Worm (Caenorhabditis elegans) whole organism, L1 larva: Measurements from ENCODE around the gene Y43F8B.10.
A peak's percentile ranks its signal among the peaks of the same experiment; 100 is the strongest.

Source experiments
- C04F5.9 ChIP-seq: sonication (generic microtip); optimal IDR thresholded peaks from 2 replicates; lab custom pipeline; 2016; ENCODE audit warnings: missing genetic modification characterization, missing compliant biosample characterization
- C34B4.2 ChIP-seq: sonication (generic microtip); optimal IDR thresholded peaks from 2 replicates; lab custom pipeline; 2017; ENCODE audit warnings: mild to moderate bottlenecking, missing genetic modification characterization, missing compliant biosample characterization
- F16B12.6 ChIP-seq: fragments of 150-350 bp; optimal IDR thresholded peaks from 2 replicates; lab custom pipeline; 2014; ENCODE audit warnings: missing biosample characterization, missing genetic modification characterization
- aly-2 ChIP-seq: fragments of 150-350 bp; optimal IDR thresholded peaks from 2 replicates; lab custom pipeline; 2014; ENCODE audit warnings: missing biosample characterization, missing genetic modification characterization
- blmp-1 ChIP-seq: fragments of 150-350 bp; optimal IDR thresholded peaks from 2 replicates; lab custom pipeline; 2014; ENCODE audit warnings: missing biosample characterization, missing genetic modification characterization
- ceh-63 ChIP-seq: fragments of 200-800 bp; sonication (Bioruptor generic); optimal IDR thresholded peaks from 2 replicates; lab custom pipeline; 2018; ENCODE audit warnings: mild to moderate bottlenecking, missing genetic modification characterization, missing compliant biosample characterization
- ceh-88 ChIP-seq: fragments of 200-800 bp; sonication (Bioruptor generic); IDR thresholded peaks from 2 replicates; pipeline ENCODE4 v1.3.6; 2022; ENCODE audit warnings: missing genetic modification characterization, missing compliant biosample characterization
- ceh-90 ChIP-seq: sonication (generic microtip); optimal IDR thresholded peaks from 2 replicates; lab custom pipeline; 2016; ENCODE audit warnings: missing genetic modification characterization, missing compliant biosample characterization
- dpl-1 ChIP-seq, 3 experiments: fragments of 150-350 bp in 2 of 3; sonication (generic microtip) in 1 of 3; optimal IDR thresholded peaks; 2 replicates each; lab custom pipeline; 2014 to 2017; ENCODE audit warnings: missing biosample characterization in 3 of 3, missing genetic modification characterization in 3 of 3, missing genetic modification reagents in 3 of 3
- dsc-1 ChIP-seq: sonication (generic microtip); optimal IDR thresholded peaks from 2 replicates; lab custom pipeline; 2016; ENCODE audit warnings: mild to moderate bottlenecking, missing genetic modification characterization, missing compliant biosample characterization
- efl-1 ChIP-seq, 4 experiments: fragments of 150-350 bp; optimal IDR thresholded peaks in 3 of 4; peaks in 1 of 4; 1 replicate in 1 of 4; 2 replicates in 3 of 4; lab custom pipeline; 2014; ENCODE audit warnings: missing biosample characterization in 2 of 4, missing genetic modification characterization in 2 of 4, missing genetic modification reagents in 2 of 4
- elt-2 ChIP-seq: sonication (generic microtip); optimal IDR thresholded peaks from 2 replicates; lab custom pipeline; 2016; ENCODE audit warnings: missing genetic modification characterization, mild to moderate bottlenecking, inconsistent platforms, missing compliant biosample characterization, missing genetic modification reagents
- elt-3 ChIP-seq, 6 experiments: fragments of 150-350 bp in 1 of 6; sonication (generic microtip); optimal IDR thresholded peaks; 2 replicates each; lab custom pipeline; 2017 to 2018; ENCODE audit warnings: missing biosample characterization in 6 of 6, missing genetic modification characterization in 6 of 6, inconsistent platforms in 1 of 6
- ets-5 ChIP-seq: fragments of 200-800 bp; sonication (Bioruptor generic); IDR thresholded peaks from 2 replicates; pipeline ENCODE4 v1.3.6; 2022; ENCODE audit warnings: missing genetic modification characterization, missing compliant biosample characterization
- fkh-10 ChIP-seq: sonication (generic microtip); optimal IDR thresholded peaks from 2 replicates; lab custom pipeline; 2017; ENCODE audit warnings: missing biosample characterization, missing genetic modification reagents, missing genetic modification characterization
- grh-1 ChIP-seq: fragments of 200-800 bp; sonication (Bioruptor generic); IDR thresholded peaks from 2 replicates; pipeline ENCODE4 v1.3.6; 2022; ENCODE audit warnings: missing genetic modification reagents, missing genetic modification characterization, missing compliant biosample characterization
- hlh-17 ChIP-seq: fragments of 200-800 bp; sonication (Bioruptor generic); optimal IDR thresholded peaks from 2 replicates; lab custom pipeline; 2018; ENCODE audit warnings: missing genetic modification characterization, mild to moderate bottlenecking, missing compliant biosample characterization, moderate library complexity, borderline replicate concordance
- hlh-4 ChIP-seq: sonication (generic microtip); optimal IDR thresholded peaks from 2 replicates; lab custom pipeline; 2016; ENCODE audit warnings: mild to moderate bottlenecking, missing genetic modification characterization, missing compliant biosample characterization
- irx-1 ChIP-seq: sonication (generic microtip); optimal IDR thresholded peaks from 2 replicates; lab custom pipeline; 2016; ENCODE audit warnings: missing genetic modification characterization, missing compliant biosample characterization
- jun-1 ChIP-seq: fragments of 150-350 bp; optimal IDR thresholded peaks from 2 replicates; lab custom pipeline; 2014; ENCODE audit warnings: missing biosample characterization, missing genetic modification reagents, missing genetic modification characterization
- lin-14 ChIP-seq: fragments of 200-800 bp; sonication (Bioruptor generic); optimal IDR thresholded peaks from 2 replicates; lab custom pipeline; 2018; ENCODE audit warnings: mild to moderate bottlenecking, missing genetic modification characterization, moderate library complexity, missing compliant biosample characterization
- lin-15B ChIP-seq: fragments of 150-350 bp; sonication (generic microtip); optimal IDR thresholded peaks from 3 replicates; lab custom pipeline; 2014; ENCODE audit warnings: missing biosample characterization, missing genetic modification characterization
- lsy-2 ChIP-seq, 2 experiments: fragments of 150-350 bp; optimal IDR thresholded peaks; 2 replicates each; lab custom pipeline; 2014; ENCODE audit warnings: missing biosample characterization in 2 of 2, missing genetic modification characterization in 2 of 2
- mab-9 ChIP-seq: fragments of 200-800 bp; sonication (Bioruptor generic); IDR thresholded peaks from 2 replicates; pipeline ENCODE4 v1.3.6; 2022; ENCODE audit warnings: missing genetic modification reagents, missing genetic modification characterization, missing compliant biosample characterization
- mep-1 ChIP-seq: fragments of 150-350 bp; optimal IDR thresholded peaks from 2 replicates; lab custom pipeline; 2014; ENCODE audit warnings: missing biosample characterization, missing genetic modification characterization
- nhr-12 ChIP-seq: sonication (generic microtip); optimal IDR thresholded peaks from 2 replicates; lab custom pipeline; 2017; ENCODE audit warnings: missing biosample characterization, missing genetic modification characterization
- nhr-19 ChIP-seq: fragments of 200-800 bp; sonication (Bioruptor generic); conservative IDR thresholded peaks from 2 replicates; pipeline ENCODE4 v1.3.6; 2022; ENCODE audit warnings: missing genetic modification characterization, missing compliant biosample characterization
- nhr-20 ChIP-seq: sonication (generic microtip); optimal IDR thresholded peaks from 2 replicates; lab custom pipeline; 2016; ENCODE audit warnings: mild to moderate bottlenecking, missing genetic modification characterization, missing compliant biosample characterization
- nhr-47 ChIP-seq: sonication (generic microtip); optimal IDR thresholded peaks from 2 replicates; lab custom pipeline; 2016; ENCODE audit warnings: mild to moderate bottlenecking, missing genetic modification characterization, moderate library complexity, missing compliant biosample characterization
- nhr-71 ChIP-seq: sonication (generic microtip); optimal IDR thresholded peaks from 2 replicates; lab custom pipeline; 2016; ENCODE audit warnings: mild to moderate bottlenecking, missing genetic modification characterization, moderate library complexity, missing compliant biosample characterization
- nhr-76 ChIP-seq: sonication (generic microtip); optimal IDR thresholded peaks from 2 replicates; lab custom pipeline; 2017; ENCODE audit warnings: missing biosample characterization, missing genetic modification characterization
- nhr-77 ChIP-seq: fragments of 150-350 bp; optimal IDR thresholded peaks from 2 replicates; lab custom pipeline; 2014; ENCODE audit warnings: missing biosample characterization, missing genetic modification characterization
- nhr-85 ChIP-seq: sonication (generic microtip); peaks from one replicate; lab custom pipeline; 2016; ENCODE audit warnings: missing genetic modification characterization, inconsistent platforms, missing compliant biosample characterization
- nhr-90 ChIP-seq: sonication (generic microtip); optimal IDR thresholded peaks from 2 replicates; lab custom pipeline; 2016; ENCODE audit warnings: mild to moderate bottlenecking, missing genetic modification characterization, missing compliant biosample characterization; ENCODE audit not compliant: poor library complexity
- pag-3 ChIP-seq: sonication (generic microtip); optimal IDR thresholded peaks from 2 replicates; lab custom pipeline; 2017; ENCODE audit warnings: missing genetic modification characterization, mild to moderate bottlenecking, missing compliant biosample characterization, antibody characterized with exemption, borderline replicate concordance; ENCODE audit not compliant: insufficient read depth
- pax-3 ChIP-seq: fragments of 200-800 bp; sonication (Bioruptor generic); optimal IDR thresholded peaks from 2 replicates; lab custom pipeline; 2018; ENCODE audit warnings: mild to moderate bottlenecking, missing genetic modification characterization, moderate library complexity, missing compliant biosample characterization
- pqm-1 ChIP-seq: sonication (generic microtip); optimal IDR thresholded peaks from 3 replicates; lab custom pipeline; 2017; ENCODE audit warnings: missing biosample characterization, missing genetic modification characterization
- rnt-1 ChIP-seq: sonication (generic microtip); optimal IDR thresholded peaks from 2 replicates; lab custom pipeline; 2016; ENCODE audit warnings: mild to moderate bottlenecking, missing genetic modification characterization, moderate library complexity, missing compliant biosample characterization
- skn-1 ChIP-seq: fragments of 150-350 bp; optimal IDR thresholded peaks from 2 replicates; lab custom pipeline; 2014; ENCODE audit warnings: missing biosample characterization, missing genetic modification characterization
- snpc-4 ChIP-seq: fragments of 150-350 bp; optimal IDR thresholded peaks from 2 replicates; lab custom pipeline; 2014; ENCODE audit warnings: missing biosample characterization, missing genetic modification characterization
- snu-23 ChIP-seq: sonication (generic microtip); optimal IDR thresholded peaks from 2 replicates; lab custom pipeline; 2016; ENCODE audit warnings: missing genetic modification characterization, missing compliant biosample characterization
- sup-37 ChIP-seq: fragments of 200-800 bp; sonication (Bioruptor generic); optimal IDR thresholded peaks from 2 replicates; lab custom pipeline; 2018; ENCODE audit warnings: mild to moderate bottlenecking, missing genetic modification characterization, missing compliant biosample characterization
- swsn-7 ChIP-seq: sonication (generic microtip); optimal IDR thresholded peaks from 2 replicates; lab custom pipeline; 2016; ENCODE audit warnings: missing genetic modification characterization, missing compliant biosample characterization
- unc-130 ChIP-seq: fragments of 150-350 bp; optimal IDR thresholded peaks from 2 replicates; lab custom pipeline; 2017; ENCODE audit warnings: missing biosample characterization, missing genetic modification characterization, inconsistent platforms
- unc-62 ChIP-seq: fragments of 150-350 bp; optimal IDR thresholded peaks from 2 replicates; lab custom pipeline; 2014; ENCODE audit warnings: missing biosample characterization, missing genetic modification reagents, missing genetic modification characterization
- unc-86 ChIP-seq: sonication (generic microtip); optimal IDR thresholded peaks from 2 replicates; lab custom pipeline; 2016; ENCODE audit warnings: missing genetic modification characterization, missing compliant biosample characterization
- vab-15 ChIP-seq: sonication (generic microtip); optimal IDR thresholded peaks from 2 replicates; lab custom pipeline; 2017; ENCODE audit warnings: missing genotype, mild to moderate bottlenecking, missing genetic modification characterization, missing compliant biosample characterization
- zip-4 ChIP-seq: fragments of 200-800 bp; sonication (Bioruptor generic); optimal IDR thresholded peaks from 2 replicates; lab custom pipeline; 2018; ENCODE audit warnings: mild to moderate bottlenecking, missing genetic modification characterization, moderate library complexity, missing compliant biosample characterization
- ztf-4 ChIP-seq: fragments of 150-350 bp; optimal IDR thresholded peaks from 2 replicates; lab custom pipeline; 2014; ENCODE audit warnings: missing biosample characterization, missing genetic modification characterization

Gene Y43F8B.10

ce11 chrV:19428936-19429335, 45.3 kb upstream of the Y43F8B.10 start:
- TF ChIP-seq rnt-1 (tag; lab: Kevin White, UChicago) (no peak), hlh-4 (tag; lab: Kevin White, UChicago) (no peak), ceh-88 (GFP tag; lab: Robert Waterston, UW) (no peak), snu-23 (GFP tag; lab: Kevin White, UChicago) (peak; percentile 56), mab-9 (GFP tag; lab: Robert Waterston, UW) (no peak), ceh-63 (GFP tag; lab: Kevin White, UChicago) (no peak), lsy-2 (tag; optimal IDR thresholded peaks at IDR 0.05; lab: Kevin White, UChicago) (peak in 1 of 2 experiments; percentile 18), pqm-1 (no peak), swsn-7 (tag; lab: Kevin White, UChicago) (no peak), pag-3 (no peak), lin-15B (tag; lab: Kevin White, UChicago) (no peak), jun-1 (tag; lab: Kevin White, UChicago) (no peak), irx-1 (tag; lab: Kevin White, UChicago) (no peak), efl-1 (optimal IDR thresholded peaks at IDR 0.05; lab: Kevin White, UChicago) (no peak), efl-1 (GFP tag; optimal IDR thresholded peaks at IDR 0.05 in 1 of 2; lab: Kevin White, UChicago) (no peak), nhr-85 (peak; percentile 76), unc-130 (no peak), unc-86 (tag; lab: Kevin White, UChicago) (no peak), nhr-90 (tag; lab: Kevin White, UChicago) (peak; percentile 28), lin-14 (GFP tag; lab: Kevin White, UChicago) (peak; percentile 73), hlh-17 (GFP tag; lab: Kevin White, UChicago) (no peak), unc-62 (GFP tag; lab: Kevin White, UChicago) (no peak), nhr-71 (tag; lab: Kevin White, UChicago) (peak; percentile 54), pax-3 (tag; lab: Kevin White, UChicago) (no peak), nhr-20 (tag; lab: Kevin White, UChicago) (peak; percentile 74), fkh-10 (no peak), nhr-47 (peak; percentile 17), blmp-1 (tag; lab: Kevin White, UChicago) (peak; percentile 57), sup-37 (peak; percentile 17)
- TF ChIP-seq, all 84 proteins: peak for 10

ce11 chrV:19429605-19430004, 44.7 kb upstream of the Y43F8B.10 start:
- peak; percentile 95 for TF ChIP-seq nhr-85
- no peak for TF ChIP-seq ets-5 (GFP tag; lab: Robert Waterston, UW)
- TF ChIP-seq nhr-12 (tag; lab: Kevin White, UChicago), result no peak
- no peak for TF ChIP-seq mab-9 (GFP tag; lab: Robert Waterston, UW)
- peak; percentile 19 for TF ChIP-seq zip-4 (GFP tag; lab: Kevin White, UChicago)
- peak; percentile 21 for TF ChIP-seq snu-23 (GFP tag; lab: Kevin White, UChicago)
- no peak for TF ChIP-seq ceh-63 (GFP tag; lab: Kevin White, UChicago)
- no peak for TF ChIP-seq pax-3 (tag; lab: Kevin White, UChicago)
- TF ChIP-seq nhr-90 (tag; lab: Kevin White, UChicago), result no peak
- TF ChIP-seq lin-14 (GFP tag; lab: Kevin White, UChicago), result peak; percentile 73
- no peak for TF ChIP-seq dsc-1 (tag; lab: Kevin White, UChicago)
- TF ChIP-seq ztf-4 (tag; lab: Kevin White, UChicago), result no peak
- no peak for TF ChIP-seq elt-3 (tag; optimal IDR thresholded peaks at IDR 0.05; lab: Kevin White, UChicago)
- peak; percentile 13 to 15 for TF ChIP-seq lsy-2 (tag; optimal IDR thresholded peaks at IDR 0.05; lab: Kevin White, UChicago)
- no peak for TF ChIP-seq vab-15 (tag; lab: Kevin White, UChicago)
- no peak for TF ChIP-seq ceh-90 (tag; lab: Kevin White, UChicago)
- TF ChIP-seq mep-1, result no peak
- no peak for TF ChIP-seq snpc-4 (tag; lab: Kevin White, UChicago)
- no peak for TF ChIP-seq F16B12.6 (tag; lab: Kevin White, UChicago)
- no peak for TF ChIP-seq aly-2
- TF ChIP-seq skn-1 (tag; lab: Kevin White, UChicago), result no peak
- peak; percentile 38 for TF ChIP-seq rnt-1 (tag; lab: Kevin White, UChicago)
- TF ChIP-seq dpl-1 (GFP tag; optimal IDR thresholded peaks at IDR 0.05; lab: Kevin White, UChicago), result no peak
- TF ChIP-seq C04F5.9, result no peak
- no peak for TF ChIP-seq lin-15B (tag; lab: Kevin White, UChicago)
- no peak for TF ChIP-seq nhr-77 (tag; lab: Kevin White, UChicago)
- no peak for TF ChIP-seq nhr-47
- peak; percentile 36 for TF ChIP-seq nhr-71 (tag; lab: Kevin White, UChicago)
- TF ChIP-seq unc-62 (GFP tag; lab: Kevin White, UChicago), result no peak
- no peak for TF ChIP-seq C34B4.2
- peak; percentile 45; the same call in 1 of the 2 replicates for TF ChIP-seq grh-1 (GFP tag; lab: Robert Waterston, UW)
- no peak for TF ChIP-seq elt-2 (tag; lab: Kevin White, UChicago)
- TF ChIP-seq nhr-19, result peak; percentile 29; the same call in 1 of the 2 replicates
- TF ChIP-seq nhr-76 (tag; lab: Kevin White, UChicago), result no peak
